Worm (Caenorhabditis elegans) whole organism, L4 larva: ENCODE results near the gene ZK673.6.

Experiments used
- D1046.2 ChIP-seq: fragments of 200-800 bp; sonication (Bioruptor generic); IDR thresholded peaks from 2 replicates; pipeline ENCODE4 v1.3.6; 2022; ENCODE audit warnings: missing genetic modification characterization, missing compliant biosample characterization
- F44E2.7 ChIP-seq: fragments of 200-800 bp; sonication (Bioruptor generic); IDR thresholded peaks from 2 replicates; pipeline ENCODE4 v2.1.2; 2022; ENCODE audit warnings: missing genetic modification characterization, missing compliant biosample characterization
- F49E8.2 ChIP-seq: sonication (generic microtip); optimal IDR thresholded peaks from 2 replicates; lab custom pipeline; 2016; ENCODE audit warnings: missing compliant biosample characterization, mild to moderate bottlenecking, missing genetic modification characterization, borderline replicate concordance
- R02D3.7 ChIP-seq: fragments of 150-350 bp; sonication (generic microtip); optimal IDR thresholded peaks from 3 replicates; lab custom pipeline; 2014; ENCODE audit warnings: missing biosample characterization, missing genetic modification characterization
- T26A8.4 ChIP-seq: fragments of 200-800 bp; sonication (Bioruptor generic); IDR thresholded peaks from 2 replicates; pipeline ENCODE4 v1.3.6; 2022; ENCODE audit warnings: missing genetic modification characterization, missing compliant biosample characterization
- ZK546.5 ChIP-seq, 2 experiments: sonication (generic microtip); optimal IDR thresholded peaks; 2 replicates each; lab custom pipeline; 2017; ENCODE audit warnings: missing biosample characterization in 2 of 2, missing genetic modification characterization in 2 of 2
- aly-2 ChIP-seq: sonication (generic microtip); optimal IDR thresholded peaks from 2 replicates; lab custom pipeline; 2018; ENCODE audit warnings: missing biosample characterization, missing genetic modification characterization
- ceh-28 ChIP-seq: fragments of 150-350 bp; optimal IDR thresholded peaks from 2 replicates; lab custom pipeline; 2014; ENCODE audit warnings: missing biosample characterization, missing genetic modification reagents, missing genetic modification characterization
- ceh-32 ChIP-seq: sonication (generic microtip); optimal IDR thresholded peaks from 2 replicates; lab custom pipeline; 2016; ENCODE audit warnings: mild to moderate bottlenecking, missing genetic modification characterization, missing compliant biosample characterization; ENCODE audit not compliant: poor library complexity
- dmd-8 ChIP-seq: fragments of 200-800 bp; sonication (Bioruptor generic); IDR thresholded peaks from 2 replicates; pipeline ENCODE4 v1.3.6; 2022; ENCODE audit warnings: missing genetic modification characterization, missing compliant biosample characterization
- dmd-9 ChIP-seq: fragments of 200-800 bp; sonication (Bioruptor generic); IDR thresholded peaks from 2 replicates; pipeline ENCODE4 v1.3.6; 2022; ENCODE audit warnings: missing genetic modification reagents, missing genetic modification characterization, missing compliant biosample characterization
- duxl-1 ChIP-seq: sonication (generic microtip); optimal IDR thresholded peaks from 2 replicates; lab custom pipeline; 2016; ENCODE audit warnings: mild to moderate bottlenecking, missing genetic modification characterization, moderate library complexity, missing compliant biosample characterization; ENCODE audit not compliant: poor library complexity
- fkh-10 ChIP-seq: fragments of 150-350 bp; optimal IDR thresholded peaks from 2 replicates; lab custom pipeline; 2014; ENCODE audit warnings: missing biosample characterization, missing genetic modification reagents, missing genetic modification characterization
- gei-8 ChIP-seq: fragments of 200-800 bp; sonication (Bioruptor generic); optimal IDR thresholded peaks from 2 replicates; lab custom pipeline; 2018; ENCODE audit warnings: mild to moderate bottlenecking, missing genetic modification characterization, missing compliant biosample characterization
- hif-1 ChIP-seq, 2 experiments: sonication (generic microtip); optimal IDR thresholded peaks; 2 replicates each; lab custom pipeline; 2016 to 2017; ENCODE audit warnings: missing compliant biosample characterization in 2 of 2, missing genetic modification characterization in 2 of 2, missing genetic modification reagents in 2 of 2, missing genotype in 2 of 2, mild to moderate bottlenecking in 1 of 2
- jun-1 ChIP-seq: fragments of 150-350 bp; optimal IDR thresholded peaks from 2 replicates; lab custom pipeline; 2014; ENCODE audit warnings: missing biosample characterization, missing genetic modification reagents, missing genetic modification characterization
- lin-29 ChIP-seq: fragments of 200-800 bp; sonication (Bioruptor generic); IDR thresholded peaks from 2 replicates; pipeline ENCODE4 v1.3.6; 2022; ENCODE audit warnings: missing genetic modification reagents, missing genetic modification characterization, missing compliant biosample characterization
- lin-39 ChIP-seq: fragments of 150-350 bp; optimal IDR thresholded peaks from 2 replicates; lab custom pipeline; 2014; ENCODE audit warnings: missing biosample characterization, missing genetic modification reagents, missing genetic modification characterization
- lir-3 ChIP-seq: sonication (generic microtip); optimal IDR thresholded peaks from 2 replicates; lab custom pipeline; 2016; ENCODE audit warnings: mild to moderate bottlenecking, missing genetic modification characterization, missing compliant biosample characterization
- mes-2 ChIP-seq: sonication (generic microtip); optimal IDR thresholded peaks from 2 replicates; lab custom pipeline; 2016; ENCODE audit warnings: missing genotype, mild to moderate bottlenecking, missing genetic modification characterization, missing compliant biosample characterization; ENCODE audit not compliant: poor library complexity, severe bottlenecking
- mxl-2 ChIP-seq: fragments of 200-800 bp; sonication (Bioruptor generic); conservative IDR thresholded peaks from 2 replicates; pipeline ENCODE4 v1.3.6; 2022; ENCODE audit warnings: missing genetic modification reagents, missing genetic modification characterization, missing compliant biosample characterization
- nhr-10 ChIP-seq: fragments of 150-350 bp; optimal IDR thresholded peaks from 2 replicates; lab custom pipeline; 2014; ENCODE audit warnings: missing biosample characterization, missing genetic modification characterization
- nhr-111 ChIP-seq: fragments of 200-800 bp; sonication (Bioruptor generic); optimal IDR thresholded peaks from 2 replicates; lab custom pipeline; 2018; ENCODE audit warnings: mild to moderate bottlenecking, missing genetic modification characterization, missing compliant biosample characterization
- nhr-25 ChIP-seq: sonication (generic microtip); optimal IDR thresholded peaks from 2 replicates; lab custom pipeline; 2017; ENCODE audit warnings: missing genetic modification characterization, mild to moderate bottlenecking, missing compliant biosample characterization, antibody characterized with exemption, moderate library complexity, borderline replicate concordance; ENCODE audit not compliant: insufficient read depth
- nhr-28 ChIP-seq: fragments of 150-350 bp; optimal IDR thresholded peaks from 2 replicates; lab custom pipeline; 2014; ENCODE audit warnings: missing biosample characterization, missing genetic modification characterization
- nhr-6 ChIP-seq: fragments of 150-350 bp; optimal IDR thresholded peaks from 2 replicates; lab custom pipeline; 2014; ENCODE audit warnings: missing biosample characterization, missing genetic modification characterization
- pha-4 ChIP-seq, 2 experiments: fragments of 150-350 bp in 1 of 2; fragments of 200-800 bp in 1 of 2; sonication (Bioruptor generic) in 1 of 2; IDR thresholded peaks in 1 of 2; optimal IDR thresholded peaks in 1 of 2; 2 replicates each; pipeline versions ENCODE4 v1.3.6 to Lab custom; 2014 to 2022; ENCODE audit warnings: missing genetic modification characterization in 2 of 2, missing genetic modification reagents in 2 of 2, missing biosample characterization in 1 of 2, missing compliant biosample characterization in 1 of 2
- php-3 ChIP-seq: fragments of 200-800 bp; sonication (Bioruptor generic); IDR thresholded peaks from 2 replicates; pipeline ENCODE4 v1.3.6; 2022; ENCODE audit warnings: missing genetic modification reagents, missing genetic modification characterization, missing compliant biosample characterization
- pqm-1 ChIP-seq: sonication (generic microtip); optimal IDR thresholded peaks from 2 replicates; lab custom pipeline; 2017; ENCODE audit warnings: missing biosample characterization, missing genetic modification characterization
- rbr-2 ChIP-seq: sonication (generic microtip); optimal IDR thresholded peaks from 2 replicates; lab custom pipeline; 2016; ENCODE audit warnings: missing genotype, missing genetic modification characterization, missing compliant biosample characterization
- sdz-12 ChIP-seq: fragments of 200-800 bp; sonication (Bioruptor generic); optimal IDR thresholded peaks from 2 replicates; lab custom pipeline; 2018; ENCODE audit warnings: mild to moderate bottlenecking, missing genetic modification characterization, missing compliant biosample characterization
- unc-130 ChIP-seq: sonication (generic microtip); optimal IDR thresholded peaks from 2 replicates; lab custom pipeline; 2016; ENCODE audit warnings: missing genetic modification reagents, missing genetic modification characterization, missing compliant biosample characterization
- unc-62 ChIP-seq, 3 experiments: fragments of 150-350 bp in 1 of 3; sonication (generic microtip); optimal IDR thresholded peaks in 2 of 3; peaks in 1 of 3; 1 replicate in 1 of 3; 2 replicates in 2 of 3; lab custom pipeline; 2014 to 2017; ENCODE audit warnings: missing biosample characterization in 3 of 3, missing genetic modification characterization in 3 of 3, missing genetic modification reagents in 3 of 3, missing genotype in 1 of 3
- zfp-3 ChIP-seq: fragments of 200-800 bp; sonication (Bioruptor generic); conservative IDR thresholded peaks from 2 replicates; pipeline ENCODE4 v1.3.6; 2022; ENCODE audit warnings: missing genetic modification reagents, missing genetic modification characterization, missing compliant biosample characterization
- ztf-7 ChIP-seq: fragments of 150-350 bp; optimal IDR thresholded peaks from 2 replicates; lab custom pipeline; 2014; ENCODE audit warnings: missing biosample characterization, missing genetic modification characterization

The ZK673.6 gene

DNA sequence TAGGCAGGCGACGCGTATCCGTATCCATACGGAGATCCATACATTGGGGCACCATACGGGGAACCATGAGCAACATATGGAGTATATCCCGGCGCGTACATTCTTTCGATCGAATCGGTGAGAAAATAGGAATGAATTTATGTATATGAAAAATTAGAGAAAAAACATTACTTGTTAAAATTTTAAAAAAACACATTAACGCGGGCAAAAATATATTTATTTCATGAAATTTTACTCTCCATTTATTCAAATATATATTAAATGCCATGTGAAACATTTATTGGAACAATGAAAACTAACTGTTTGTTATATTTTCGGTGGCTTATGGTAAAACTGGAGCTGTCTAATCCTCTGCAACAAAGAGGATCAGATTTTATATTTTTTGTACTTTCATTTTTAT lies 7.7 kb upstream of the ZK673.6 start, which contains the start of gene ZK666.2:
TSS of gene ZK666.2 (minus strand) at position 101 of the 400 bp plus-strand sequence.
- TF ChIP-seq R02D3.7 (tag; lab: Kevin White, UChicago) (no peak), php-3 (GFP tag; lab: Robert Waterston, UW) (no peak), pha-4 (GFP tag; IDR thresholded peaks at IDR 0.05; lab: Robert Waterston, UW) (no peak), pha-4 (tag; optimal IDR thresholded peaks at IDR 0.05; lab: Kevin White, UChicago) (no peak), dmd-9 (GFP tag; lab: Robert Waterston, UW) (no peak), F49E8.2 (no peak), sdz-12 (no peak), unc-130 (GFP tag; lab: Kevin White, UChicago) (no peak), F44E2.7 (GFP tag; lab: Robert Waterston, UW) (no peak), lin-29 (GFP tag; lab: Robert Waterston, UW) (no peak), unc-62 (GFP tag; optimal IDR thresholded peaks at IDR 0.05 in 1 of 2; lab: Kevin White, UChicago) (no peak), unc-62 (tag; optimal IDR thresholded peaks at IDR 0.05; lab: Kevin White, UChicago) (no peak), aly-2 (tag; lab: Kevin White, UChicago) (no peak), duxl-1 (tag; lab: Kevin White, UChicago) (no peak), jun-1 (no peak), D1046.2 (GFP tag; lab: Robert Waterston, UW) (no peak), nhr-111 (GFP tag; lab: Kevin White, UChicago) (no peak), hif-1 (tag; optimal IDR thresholded peaks at IDR 0.05; lab: Kevin White, UChicago) (no peak), zfp-3 (GFP tag; lab: Robert Waterston, UW) (no peak), ceh-28 (tag; lab: Kevin White, UChicago) (no peak)

DNA sequence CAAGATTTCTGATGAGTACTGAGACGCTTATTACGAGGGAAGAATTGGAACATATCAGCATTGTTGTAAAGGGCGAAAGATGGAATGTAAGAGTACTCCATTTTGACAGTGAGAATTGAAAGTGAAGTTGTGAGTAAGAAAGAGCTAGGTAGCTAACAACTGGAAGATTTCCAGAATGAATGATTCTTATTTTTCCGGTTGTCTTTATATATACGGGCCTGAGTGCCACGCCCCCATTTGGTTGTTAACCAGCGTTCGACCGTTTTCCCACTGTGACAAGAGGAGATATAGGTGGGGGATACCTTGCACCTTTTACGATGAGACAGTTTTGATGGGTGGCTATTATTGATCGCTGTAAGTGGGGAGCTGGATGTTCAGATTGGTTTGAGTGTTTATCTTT lies 7.1 kb upstream of the ZK673.6 start, which contains the start of gene ZK666.1:
TSS of gene ZK666.1 (minus strand) at position 101 of the 400 bp plus-strand sequence.
- TF ChIP-seq mxl-2 (GFP tag; lab: Robert Waterston, UW) (no peak), pha-4 (GFP tag; IDR thresholded peaks at IDR 0.05; lab: Robert Waterston, UW) (no peak), pha-4 (tag; optimal IDR thresholded peaks at IDR 0.05; lab: Kevin White, UChicago) (no peak), fkh-10 (GFP tag; lab: Kevin White, UChicago) (no peak), nhr-10 (no peak)

DNA sequence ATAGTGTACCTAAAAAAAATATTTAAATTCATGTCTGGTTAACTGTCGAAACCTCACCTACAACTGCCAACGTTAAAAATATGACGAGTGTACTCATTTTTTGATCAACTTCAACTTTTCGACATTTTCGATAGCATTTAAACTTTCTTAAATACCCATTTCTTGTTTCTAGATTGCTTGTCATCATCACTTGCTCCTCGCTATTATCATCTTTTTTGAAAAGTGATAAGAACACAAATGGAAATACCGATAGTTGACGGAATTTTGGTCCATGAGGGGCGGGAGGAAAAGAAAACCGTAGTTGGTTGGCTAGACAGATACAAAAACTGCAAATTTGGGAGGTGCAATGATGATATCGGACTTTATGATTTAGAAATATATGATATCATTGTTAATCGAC lies 6.0 kb upstream of the ZK673.6 start, which contains the start of gene clec-143:
TSS of gene clec-143 (minus strand) at position 139 of the 400 bp plus-strand sequence.
- peak; percentile 45 for TF ChIP-seq nhr-28 (tag; lab: Kevin White, UChicago)
- no peak for TF ChIP-seq ceh-32 (tag; lab: Kevin White, UChicago)
- no peak for TF ChIP-seq mes-2 (tag; lab: Kevin White, UChicago)
- TF ChIP-seq pqm-1 = peak; percentile 88
- TF ChIP-seq lir-3 (tag; lab: Kevin White, UChicago) = no peak
- TF ChIP-seq gei-8 (GFP tag; lab: Kevin White, UChicago) = no peak
- TF ChIP-seq ZK546.5 (tag; optimal IDR thresholded peaks at IDR 0.05; lab: Kevin White, UChicago) = no peak
- TF ChIP-seq dmd-8 = no peak
- TF ChIP-seq unc-62 (GFP tag; optimal IDR thresholded peaks at IDR 0.05 in 1 of 2; lab: Kevin White, UChicago) = peak in 1 of 2 experiments; percentile 67
- TF ChIP-seq unc-62 (tag; optimal IDR thresholded peaks at IDR 0.05; lab: Kevin White, UChicago) = no peak
- TF ChIP-seq lin-39 (tag; lab: Kevin White, UChicago) = no peak
- no peak for TF ChIP-seq nhr-6 (tag; lab: Kevin White, UChicago)
- no peak for TF ChIP-seq ztf-7 (tag; lab: Kevin White, UChicago)
- TF ChIP-seq T26A8.4 (GFP tag; lab: Robert Waterston, UW) = no peak
- TF ChIP-seq nhr-25 (tag; lab: Kevin White, UChicago) = no peak
- TF ChIP-seq rbr-2 (tag; lab: Kevin White, UChicago) = no peak
